Fruit fly (Drosophila melanogaster) Kc167 (cell line): ENCODE measurements around the gene CG4069.

Experiments
- Myc ChIP-seq: fragments of >200 bp; optimal IDR thresholded peaks from 2 replicates; lab custom pipeline; 2017; ENCODE audit warnings: missing external identifiers
- Sin3A ChIP-seq: fragments of >200 bp; optimal IDR thresholded peaks from 2 replicates; lab custom pipeline; 2018; ENCODE audit warnings: missing external identifiers
- insv ChIP-seq: fragments of >200 bp; optimal IDR thresholded peaks from 3 replicates; lab custom pipeline; 2018; ENCODE audit warnings: missing external identifiers

- TF ChIP-seq Myc (lab: Kevin White, UChicago) (no peak), Sin3A (lab: Kevin White, UChicago) (no peak), insv (lab: Kevin White, UChicago) (no peak)
Observed at dm6 chr3L:12490418-12491035, 46.6 kb downstream of the CG4069 start, which contains the start of gene CG10660.
